Fruit fly (Drosophila melanogaster): Measurements from ENCODE around the gene Idgf2.

Idgf2 gene

DNA sequence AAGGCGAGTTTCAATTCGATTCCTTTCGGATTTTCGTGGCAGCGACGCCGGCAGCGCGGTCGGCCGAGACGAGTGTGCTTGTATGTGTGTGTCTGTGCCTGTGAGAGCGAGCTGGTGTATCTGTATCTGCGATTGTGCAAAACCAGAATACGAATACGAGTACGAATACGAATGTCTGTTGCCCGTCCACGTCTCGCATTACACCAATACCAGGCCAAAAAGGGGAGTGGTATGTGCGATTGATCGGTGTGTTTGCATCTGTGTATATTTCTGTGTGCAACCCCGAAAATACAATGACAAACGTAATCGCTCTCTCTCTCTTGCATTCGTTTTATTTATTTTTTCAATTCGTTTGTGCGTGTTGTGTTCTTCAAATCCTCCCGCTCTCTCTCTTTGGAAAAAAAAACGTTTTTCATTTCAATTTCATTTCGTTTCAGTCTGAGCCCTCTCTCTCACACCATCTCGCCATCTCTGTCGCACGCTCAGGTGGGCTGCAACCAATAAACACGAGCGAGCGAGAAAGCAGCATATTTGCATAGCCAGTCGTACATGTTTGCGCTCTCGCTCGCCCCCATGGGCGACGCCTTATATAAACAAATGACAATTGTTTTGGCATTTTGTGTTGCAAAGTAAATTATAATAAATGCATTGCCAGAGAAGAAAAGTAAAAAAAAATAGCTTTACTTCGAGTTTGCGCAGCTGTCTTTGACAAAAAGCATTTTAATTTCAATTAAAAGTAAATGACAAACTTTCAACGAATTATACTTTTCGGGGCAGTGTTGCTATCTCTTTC, 39.1 kb downstream of the Idgf2 start (continued):
- TF ChIP-seq brk (GFP tag; optimal IDR thresholded peaks at IDR 0.05) (peak; percentile 57), jim (GFP tag; optimal IDR thresholded peaks at IDR 0.05) (peak; percentile 94)

DNA sequence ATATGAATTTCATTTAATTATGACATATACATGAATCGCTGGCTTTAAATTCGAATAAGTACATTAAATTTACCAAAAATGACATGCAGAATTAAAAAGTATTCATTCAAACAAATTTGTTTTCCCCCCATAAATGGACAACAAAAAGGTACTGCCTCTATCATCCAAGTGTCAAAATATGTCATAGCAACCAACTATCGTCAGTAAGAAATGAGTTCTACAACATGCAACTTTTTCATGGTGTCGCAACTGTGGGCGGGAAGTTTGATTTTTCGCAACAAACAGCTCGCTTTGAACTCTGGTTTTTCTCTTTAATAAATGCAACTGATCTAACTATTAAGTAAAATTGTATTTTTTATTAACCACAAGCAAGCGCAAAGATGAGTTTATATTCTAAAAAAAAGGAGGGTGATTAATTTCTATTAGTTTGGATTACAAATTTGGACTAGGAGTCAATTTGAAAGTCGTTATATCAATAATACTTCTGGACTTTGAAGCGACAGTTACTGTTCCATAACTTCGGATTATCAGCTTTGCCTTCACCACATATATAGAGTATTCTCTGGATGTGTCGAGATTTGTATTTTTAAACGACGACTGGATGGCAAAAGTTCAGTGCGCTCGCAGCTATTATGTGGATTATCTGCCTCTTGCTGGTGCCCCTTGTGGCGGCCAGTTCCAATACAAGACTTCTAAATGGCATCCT, 40.6 kb downstream of the Idgf2 start, which contains the start of gene Nepl8:
TSS of gene Nepl8 (plus strand) at position 578 of the 706 bp plus-strand sequence.
- TF ChIP-seq tai (GFP tag; optimal IDR thresholded peaks at IDR 0.05) (no peak), Rel (GFP tag; optimal IDR thresholded peaks at IDR 0.05) (no peak), Rel (tag; optimal IDR thresholded peaks at IDR 0.05) (peak; percentile 91), Dif (GFP tag; optimal IDR thresholded peaks at IDR 0.05; ENCODE audit: partially characterized antibody) (peak; percentile 100), Vsx2 (GFP tag; optimal IDR thresholded peaks at IDR 0.05; ENCODE audit: partially characterized antibody) (peak; percentile 96), Hr83 (GFP tag; optimal IDR thresholded peaks at IDR 0.05; ENCODE audit: poor library complexity, severe bottlenecking) (no peak), brk (GFP tag; optimal IDR thresholded peaks at IDR 0.05) (no peak), HLH106 (tag; optimal IDR thresholded peaks at IDR 0.05) (peak; percentile 33), sv (GFP tag; optimal IDR thresholded peaks at IDR 0.05) (peak; percentile 1), dl (GFP tag; optimal IDR thresholded peaks at IDR 0.05; ENCODE audit: insufficient read depth in 1 of 2, partially characterized antibody in 2 of 2) (peak; percentile 84 to 91)

DNA sequence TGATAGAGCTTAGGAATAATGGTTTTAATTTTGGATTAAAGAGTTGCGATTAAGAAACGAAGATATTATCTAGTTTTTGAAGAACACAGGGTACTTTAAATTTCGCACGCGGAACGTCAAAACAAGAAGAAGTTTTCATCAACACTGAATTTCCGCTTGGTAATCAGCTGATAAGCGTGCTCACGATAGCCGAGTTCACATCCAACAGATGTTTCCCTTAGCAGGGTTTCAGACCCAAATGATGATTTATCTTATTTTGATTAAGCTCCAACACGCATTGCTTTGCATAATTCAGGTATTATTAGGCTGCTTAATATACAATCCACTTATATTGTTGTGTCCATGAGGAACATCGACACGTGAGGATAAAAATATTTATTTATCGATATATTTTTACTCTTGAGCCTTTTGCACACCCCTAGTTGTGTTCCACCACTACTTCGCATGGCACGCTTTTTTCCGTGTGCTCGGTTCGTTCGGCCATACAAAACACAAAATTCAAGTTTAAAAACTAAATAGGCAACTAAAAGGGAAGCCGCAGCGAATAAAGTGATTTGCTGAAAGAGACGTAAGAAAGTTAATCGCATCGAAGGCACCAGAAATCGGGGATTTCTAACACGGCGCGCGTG, 44.1 kb downstream of the Idgf2 start, which contains the start of gene Tpr2:
TSS of gene Tpr2 (plus strand) at position 418 of the 629 bp plus-strand sequence.
- peak; percentile 47 for TF ChIP-seq fru (GFP tag; optimal IDR thresholded peaks at IDR 0.05)
- TF ChIP-seq br (GFP tag; optimal IDR thresholded peaks at IDR 0.05): peak; percentile 54
- peak; percentile 84 for TF ChIP-seq h (GFP tag; optimal IDR thresholded peaks at IDR 0.05)
- TF ChIP-seq ey (GFP tag; optimal IDR thresholded peaks at IDR 0.05): peak; percentile 48
- TF ChIP-seq Jra (GFP tag; optimal IDR thresholded peaks at IDR 0.05): peak; percentile 40
- no peak for TF ChIP-seq dl (GFP tag; optimal IDR thresholded peaks at IDR 0.05; ENCODE audit: insufficient read depth in 1 of 2, partially characterized antibody in 2 of 2)
- no peak for TF ChIP-seq Dfd (GFP tag; optimal IDR thresholded peaks at IDR 0.05)
- peak; percentile 46 for TF ChIP-seq woc (GFP tag; optimal IDR thresholded peaks at IDR 0.05)
- peak; percentile 57 for TF ChIP-seq rgr (GFP tag; optimal IDR thresholded peaks at IDR 0.05)
- no peak for TF ChIP-seq sage (GFP tag; optimal IDR thresholded peaks at IDR 0.05)
- no peak for TF ChIP-seq dsf (GFP tag; optimal IDR thresholded peaks at IDR 0.05; ENCODE audit: borderline replicate concordance)
- peak; percentile 41 for TF ChIP-seq HLH106 (tag; optimal IDR thresholded peaks at IDR 0.05)
- TF ChIP-seq Dif (GFP tag; optimal IDR thresholded peaks at IDR 0.05; ENCODE audit: partially characterized antibody): no peak
- peak; percentile 44 for TF ChIP-seq OdsH (GFP tag; optimal IDR thresholded peaks at IDR 0.05)
- TF ChIP-seq Hnf4 (GFP tag; optimal IDR thresholded peaks at IDR 0.05): peak; percentile 61
- no peak for TF ChIP-seq Hr78 (GFP tag; optimal IDR thresholded peaks at IDR 0.05)
- TF ChIP-seq tai (GFP tag; optimal IDR thresholded peaks at IDR 0.05): peak; percentile 36
- no peak for TF ChIP-seq Rel (GFP tag; optimal IDR thresholded peaks at IDR 0.05)
- peak; percentile 95 for TF ChIP-seq Rel (tag; optimal IDR thresholded peaks at IDR 0.05)
- TF ChIP-seq sv (GFP tag; optimal IDR thresholded peaks at IDR 0.05): peak; percentile 68
- TF ChIP-seq brk (GFP tag; optimal IDR thresholded peaks at IDR 0.05): peak; percentile 43
- TF ChIP-seq Sp1 (GFP tag; optimal IDR thresholded peaks at IDR 0.05): peak; percentile 48
- no peak for TF ChIP-seq CG32264 (GFP tag; optimal IDR thresholded peaks at IDR 0.05)
- peak; percentile 33 for TF ChIP-seq pan (optimal IDR thresholded peaks at IDR 0.05)

DNA sequence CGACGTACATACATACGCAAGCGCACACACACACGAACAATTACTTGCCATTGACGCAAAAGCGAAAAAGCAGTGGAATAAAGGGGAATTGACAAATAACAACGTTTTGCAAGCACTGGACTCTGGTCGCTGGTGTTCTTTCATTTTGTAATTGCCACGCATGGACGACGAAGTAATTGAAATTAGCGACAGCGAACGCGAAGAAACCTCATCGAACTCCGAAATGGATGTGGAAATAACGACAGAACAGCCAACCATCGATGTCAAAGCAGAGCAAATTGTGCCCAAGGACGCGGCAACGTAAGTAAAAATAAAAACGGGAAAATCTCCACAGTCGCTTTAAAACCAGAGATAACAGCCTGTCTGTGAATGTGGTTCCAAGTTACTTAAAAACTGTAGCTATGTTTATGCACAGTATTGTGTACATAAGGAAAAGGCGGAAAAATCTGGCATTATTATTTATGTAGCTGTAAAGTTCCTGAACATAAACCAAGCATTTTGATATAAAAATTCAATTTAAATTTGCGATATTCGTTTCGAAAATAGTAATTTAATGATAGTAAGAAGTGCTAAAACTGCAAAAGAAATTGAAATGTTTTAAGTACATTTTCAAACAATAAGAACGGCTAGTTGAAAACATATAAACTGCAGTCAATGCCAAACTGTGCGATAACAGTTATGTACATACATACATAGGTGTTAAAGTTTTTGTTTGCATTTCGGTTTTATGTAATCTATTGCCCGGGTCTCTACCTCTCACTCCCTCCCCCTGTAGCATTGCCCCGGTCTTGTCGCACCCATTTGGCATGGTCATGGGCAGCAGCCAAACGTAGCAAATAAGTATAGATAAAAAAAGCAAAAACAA, 44.9 kb downstream of the Idgf2 start:
- peak; percentile 54 for TF ChIP-seq Myc (optimal IDR thresholded peaks at IDR 0.05)
- no peak for TF ChIP-seq brk (GFP tag; optimal IDR thresholded peaks at IDR 0.05)

Data from whole organism, wandering third instar larva.